Fruit fly (Drosophila melanogaster) whole organism, embryonic: ENCODE measurements around the gene dhd.

Experiments used
- Aef1 ChIP-seq: fragments of 200-800 bp; sonication (Bioruptor generic); IDR thresholded peaks from 3 replicates; pipeline ENCODE4 v1.3.6; 2022; ENCODE audit warnings: missing biosample characterization, missing genetic modification characterization
- Asciz ChIP-seq: fragments of 200-800 bp; sonication (Bioruptor generic); optimal IDR thresholded peaks from 2 replicates; lab custom pipeline; 2017; ENCODE audit warnings: missing biosample characterization, mild to moderate bottlenecking, missing genetic modification characterization, missing genetic modification reagents
- B-H2 ChIP-seq: fragments of 200-800 bp; sonication (Bioruptor generic); optimal IDR thresholded peaks from 2 replicates; lab custom pipeline; 2018; ENCODE audit warnings: missing biosample characterization, mild to moderate bottlenecking, missing genetic modification characterization
- CG10959 ChIP-seq: fragments of 200-800 bp; sonication (Bioruptor generic); IDR thresholded peaks from 2 replicates; pipeline ENCODE4 v1.3.6; 2022; ENCODE audit warnings: missing biosample characterization, missing genetic modification characterization
- CG11093 ChIP-seq: fragments of 200-800 bp; sonication (Bioruptor generic); IDR thresholded peaks from 3 replicates; pipeline ENCODE4 v1.3.6; 2022; ENCODE audit warnings: missing biosample characterization, missing genetic modification characterization
- CG11504 ChIP-seq: fragments of 200-800 bp; sonication (Bioruptor generic); optimal IDR thresholded peaks from 3 replicates; lab custom pipeline; 2019; ENCODE audit warnings: missing biosample characterization, mild to moderate bottlenecking, missing genetic modification characterization, moderate library complexity
- CG12219 ChIP-seq: fragments of 200-800 bp; sonication (Bioruptor generic); optimal IDR thresholded peaks from 3 replicates; lab custom pipeline; 2018; ENCODE audit warnings: missing biosample characterization, mild to moderate bottlenecking, missing genetic modification characterization
- CG12769 ChIP-seq: fragments of 200-800 bp; sonication (Bioruptor generic); optimal IDR thresholded peaks from 2 replicates; lab custom pipeline; 2019; ENCODE audit warnings: missing biosample characterization, mild to moderate bottlenecking, missing genetic modification characterization, moderate library complexity
- CG13296 ChIP-seq: fragments of 200-800 bp; sonication (Bioruptor generic); optimal IDR thresholded peaks from 3 replicates; lab custom pipeline; 2018; ENCODE audit warnings: missing biosample characterization, mild to moderate bottlenecking, missing genetic modification characterization
- CG13894 ChIP-seq: fragments of 200-800 bp; sonication (Bioruptor generic); optimal IDR thresholded peaks from 3 replicates; lab custom pipeline; 2018; ENCODE audit warnings: missing biosample characterization, mild to moderate bottlenecking, missing genetic modification characterization, moderate library complexity
- CG15011 ChIP-seq: fragments of 200-800 bp; sonication (Bioruptor generic); optimal IDR thresholded peaks from 3 replicates; lab custom pipeline; 2018; ENCODE audit warnings: missing biosample characterization, mild to moderate bottlenecking, missing genetic modification characterization
- CG17359 ChIP-seq: fragments of 200-800 bp; sonication (Bioruptor generic); optimal IDR thresholded peaks from 3 replicates; lab custom pipeline; 2018; ENCODE audit warnings: missing biosample characterization, mild to moderate bottlenecking, missing genetic modification characterization, moderate library complexity
- CG3163 ChIP-seq: fragments of 200-800 bp; sonication (Bioruptor generic); optimal IDR thresholded peaks from 3 replicates; lab custom pipeline; 2016; ENCODE audit warnings: missing biosample characterization, missing genetic modification characterization
- CG3726 ChIP-seq: fragments of 200-800 bp; sonication (Bioruptor generic); IDR thresholded peaks from 3 replicates; pipeline ENCODE4, ENCODE4 v1.3.6; 2022; ENCODE audit warnings: missing biosample characterization, missing genetic modification characterization
- CG6175 ChIP-seq: fragments of 200-800 bp; sonication (Bioruptor generic); IDR thresholded peaks from 3 replicates; pipeline ENCODE4 v1.3.6; 2022; ENCODE audit warnings: missing biosample characterization, missing genetic modification characterization
- CG6689 ChIP-seq: fragments of 200-800 bp; sonication (Bioruptor generic); IDR thresholded peaks from 2 replicates; pipeline ENCODE4 v1.3.6; 2022; ENCODE audit warnings: missing biosample characterization, missing genetic modification characterization
- CG7372 ChIP-seq: fragments of 200-800 bp; sonication (Bioruptor generic); IDR thresholded peaks from 2 replicates; pipeline ENCODE4 v1.3.6; 2022; ENCODE audit warnings: missing biosample characterization, missing genetic modification characterization
- CG8290 ChIP-seq, 3 experiments: fragments of 200-800 bp; sonication (Bioruptor generic); optimal IDR thresholded peaks; 2 replicates each; lab custom pipeline; 2016 to 2019; ENCODE audit warnings: missing biosample characterization in 3 of 3, missing genetic modification characterization in 3 of 3, mild to moderate bottlenecking in 2 of 3, moderate library complexity in 1 of 3
- CG8478 ChIP-seq: fragments of >200 bp; optimal IDR thresholded peaks from 2 replicates; lab custom pipeline; 2018
- D19B ChIP-seq: fragments of 200-800 bp; sonication (Bioruptor generic); optimal IDR thresholded peaks from 2 replicates; lab custom pipeline; 2017; ENCODE audit warnings: missing biosample characterization, mild to moderate bottlenecking, missing genetic modification characterization
- Deaf1 ChIP-seq: fragments of 200-800 bp; optimal IDR thresholded peaks from 3 replicates; lab custom pipeline; 2019; ENCODE audit warnings: missing biosample characterization, mild to moderate bottlenecking, missing genetic modification characterization, moderate library complexity
- Dref ChIP-seq: fragments of 200-800 bp; sonication (Bioruptor generic); IDR thresholded peaks from 2 replicates; pipeline ENCODE4 v1.3.6; 2022; ENCODE audit warnings: missing biosample characterization, missing genetic modification characterization
- Fer3 ChIP-seq: fragments of 200-800 bp; sonication (Bioruptor generic); optimal IDR thresholded peaks from 2 replicates; lab custom pipeline; 2018; ENCODE audit warnings: missing biosample characterization, mild to moderate bottlenecking, missing genetic modification characterization, moderate library complexity
- HmgD ChIP-seq: fragments of 200-800 bp; sonication (Bioruptor generic); optimal IDR thresholded peaks from 3 replicates; lab custom pipeline; 2016; ENCODE audit warnings: missing biosample characterization, missing genetic modification characterization
- Myb ChIP-seq: fragments of 200-800 bp; sonication (Bioruptor generic); optimal IDR thresholded peaks from 2 replicates; lab custom pipeline; 2016; ENCODE audit warnings: missing biosample characterization, missing genetic modification characterization
- Opbp ChIP-seq: fragments of 200-800 bp; sonication (Bioruptor generic); IDR thresholded peaks from 3 replicates; pipeline ENCODE4 v1.3.6; 2022; ENCODE audit warnings: missing biosample characterization, missing genetic modification characterization; ENCODE audit not compliant: partially characterized antibody
- amos ChIP-seq: fragments of 200-800 bp; sonication (Bioruptor generic); IDR thresholded peaks from 2 replicates; pipeline ENCODE4 v1.3.6; 2022; ENCODE audit warnings: missing biosample characterization, missing genetic modification characterization; ENCODE audit not compliant: partially characterized antibody
- aop ChIP-seq: fragments of 200-800 bp; sonication (Bioruptor generic); IDR thresholded peaks from 2 replicates; pipeline ENCODE4 v1.3.6; 2022; ENCODE audit warnings: missing biosample characterization, missing genetic modification characterization
- bcd ChIP-seq: fragments of 200-800 bp; sonication (Bioruptor generic); optimal IDR thresholded peaks from 2 replicates; lab custom pipeline; 2017; ENCODE audit warnings: missing biosample characterization, mild to moderate bottlenecking, missing genetic modification characterization
- corto ChIP-seq: fragments of 200-800 bp; sonication (Bioruptor generic); optimal IDR thresholded peaks from 2 replicates; lab custom pipeline; 2016; ENCODE audit warnings: missing biosample characterization, mild to moderate bottlenecking, missing genetic modification characterization, moderate library complexity
- croc ChIP-seq: fragments of 200-800 bp; sonication (Bioruptor generic); conservative IDR thresholded peaks from 3 replicates; pipeline ENCODE4 v1.3.6; 2022; ENCODE audit warnings: missing biosample characterization, missing genetic modification characterization
- crol ChIP-seq: fragments of 200-800 bp; sonication (Bioruptor generic); IDR thresholded peaks from 2 replicates; pipeline ENCODE4 v1.3.6; 2022; ENCODE audit warnings: missing biosample characterization, missing genetic modification characterization
- danr ChIP-seq: fragments of 200-800 bp; sonication (Bioruptor generic); IDR thresholded peaks from 2 replicates; pipeline ENCODE4 v1.3.6; 2022; ENCODE audit warnings: missing biosample characterization, missing genetic modification characterization
- emc ChIP-seq: fragments of 200-800 bp; sonication (Bioruptor generic); optimal IDR thresholded peaks from 2 replicates; lab custom pipeline; 2016; ENCODE audit warnings: missing biosample characterization, missing genetic modification characterization
- fd102C ChIP-seq: fragments of 200-800 bp; sonication (Bioruptor generic); optimal IDR thresholded peaks from 2 replicates; lab custom pipeline; 2018; ENCODE audit warnings: missing biosample characterization, mild to moderate bottlenecking, missing genetic modification characterization, moderate library complexity
- gsb-n ChIP-seq: fragments of 200-800 bp; sonication (Bioruptor generic); optimal IDR thresholded peaks from 3 replicates; lab custom pipeline; 2018; ENCODE audit warnings: missing biosample characterization, mild to moderate bottlenecking, missing genetic modification characterization
- h ChIP-seq: fragments of >200 bp; optimal IDR thresholded peaks from 2 replicates; lab custom pipeline; 2017
- kni ChIP-seq: fragments of 200-800 bp; sonication (Bioruptor generic); optimal IDR thresholded peaks from 3 replicates; lab custom pipeline; 2017; ENCODE audit warnings: mild to moderate bottlenecking, missing biosample characterization, missing genetic modification reagents, missing genetic modification characterization
- nerfin-2 ChIP-seq: fragments of 200-800 bp; sonication (Bioruptor generic); IDR thresholded peaks from 2 replicates; pipeline ENCODE4 v1.3.6; 2022; ENCODE audit warnings: missing biosample characterization, missing genetic modification characterization; ENCODE audit not compliant: partially characterized antibody
- phol ChIP-seq: fragments of 200-800 bp; sonication (Bioruptor generic); optimal IDR thresholded peaks from 3 replicates; lab custom pipeline; 2018; ENCODE audit warnings: missing biosample characterization, mild to moderate bottlenecking, missing genetic modification characterization, moderate library complexity
- schlank ChIP-seq: fragments of 200-800 bp; sonication (Bioruptor generic); optimal IDR thresholded peaks from 2 replicates; lab custom pipeline; 2018; ENCODE audit warnings: missing biosample characterization, mild to moderate bottlenecking, missing genetic modification characterization
- sna ChIP-seq: fragments of 200-800 bp; sonication (Bioruptor generic); IDR thresholded peaks from 2 replicates; pipeline ENCODE4 v1.3.6; 2022; ENCODE audit warnings: missing biosample characterization, missing genetic modification characterization; ENCODE audit not compliant: partially characterized antibody
- trh ChIP-seq: fragments of 200-800 bp; sonication (Bioruptor generic); optimal IDR thresholded peaks from 2 replicates; lab custom pipeline; 2016; ENCODE audit warnings: missing biosample characterization, missing genetic modification characterization

The dhd gene

DNA sequence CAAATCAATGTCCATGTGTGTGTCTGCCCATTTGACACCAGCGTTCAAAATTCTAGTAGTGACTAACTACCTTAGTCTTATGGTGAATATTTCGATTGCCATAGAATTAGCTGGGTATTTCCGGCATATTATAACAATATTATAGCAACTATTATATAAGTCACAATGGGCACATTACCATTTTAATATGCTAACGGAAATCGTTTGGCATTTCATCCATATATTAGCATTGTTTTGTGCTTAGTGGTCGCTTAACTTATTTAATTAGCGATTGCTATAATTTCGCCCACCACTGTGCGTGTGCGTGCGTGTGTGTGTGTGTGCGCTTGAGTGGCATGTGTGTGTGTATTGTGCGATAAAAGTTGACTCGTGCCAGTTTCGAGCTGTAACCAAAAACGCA, 24.8 kb downstream of the dhd start (continued):
- TF ChIP-seq D19B: peak; percentile 34
- TF ChIP-seq danr (GFP tag; lab: Robert Waterston, UW): no peak
- no peak for TF ChIP-seq CG10959 (GFP tag; lab: Robert Waterston, UW)
- peak; percentile 31 for TF ChIP-seq bcd (GFP tag; lab: Kevin White, UChicago)
- TF ChIP-seq Myb: no peak
- TF ChIP-seq CG11504: peak; percentile 71
- no peak for TF ChIP-seq CG8290 (GFP tag; optimal IDR thresholded peaks at IDR 0.05; lab: Kevin White, UChicago)
- TF ChIP-seq CG8290 (tag; optimal IDR thresholded peaks at IDR 0.05; lab: Kevin White, UChicago): peak in 1 of 2 experiments; percentile 48
- no peak for TF ChIP-seq CG6689 (GFP tag; lab: Robert Waterston, UW)
- TF ChIP-seq Opbp (GFP tag; lab: Robert Waterston, UW): no peak
- TF ChIP-seq kni (GFP tag; lab: Kevin White, UChicago): no peak
- no peak for TF ChIP-seq amos
- TF ChIP-seq CG12219: peak; percentile 22
- TF ChIP-seq gsb-n (tag; lab: Kevin White, UChicago): no peak
- peak; percentile 31 for TF ChIP-seq Asciz (GFP tag; lab: Kevin White, UChicago)
- TF ChIP-seq Fer3 (tag; lab: Kevin White, UChicago): peak; percentile 56
- TF ChIP-seq nerfin-2 (GFP tag; lab: Robert Waterston, UW): no peak
- peak; percentile 43 for TF ChIP-seq phol (tag; lab: Kevin White, UChicago)
- no peak for TF ChIP-seq HmgD
- no peak for TF ChIP-seq corto (GFP tag; lab: Kevin White, UChicago)
- TF ChIP-seq CG15011: peak; percentile 19
- TF ChIP-seq trh: no peak
- TF ChIP-seq h: no peak
- TF ChIP-seq fd102C (GFP tag; lab: Kevin White, UChicago): no peak
- TF ChIP-seq B-H2 (GFP tag; lab: Kevin White, UChicago): peak; percentile 27
- TF ChIP-seq CG13296: peak; percentile 44
- no peak for TF ChIP-seq Dref (GFP tag; lab: Robert Waterston, UW)
- TF ChIP-seq croc: no peak; the same call in 2 of the 3 replicates
- peak; percentile 63 for TF ChIP-seq CG17359
- no peak for TF ChIP-seq Aef1 (GFP tag; lab: Robert Waterston, UW)
- TF ChIP-seq sna (GFP tag; lab: Robert Waterston, UW): no peak
- peak; percentile 65 for TF ChIP-seq CG12769 (tag; lab: Kevin White, UChicago)
- no peak for TF ChIP-seq CG3163 (GFP tag; lab: Kevin White, UChicago)
- no peak for TF ChIP-seq CG11093 (GFP tag; lab: Robert Waterston, UW)

dm6 chrX:5337316-5337715, 25.3 kb downstream of the dhd start:
- TF ChIP-seq CG6175 (GFP tag; lab: Robert Waterston, UW) (no peak), schlank (tag; lab: Kevin White, UChicago) (no peak), bcd (GFP tag; lab: Kevin White, UChicago) (no peak), CG7372 (GFP tag; lab: Robert Waterston, UW) (no peak), CG13894 (tag; lab: Kevin White, UChicago) (peak; percentile 98), emc (GFP tag; lab: Kevin White, UChicago) (no peak), CG8478 (lab: Kevin White, UChicago) (no peak), Deaf1 (tag; lab: Kevin White, UChicago) (peak; percentile 53), CG3726 (GFP tag; lab: Robert Waterston, UW) (no peak), crol (GFP tag; lab: Robert Waterston, UW) (peak; percentile 58), aop (GFP tag; lab: Robert Waterston, UW) (no peak)
